Fruit fly (Drosophila melanogaster) whole organism, adult: ENCODE data around the gene Rsf1.

Source experiments
- CG33017 ChIP-seq: fragments of 200-800 bp; sonication (Bioruptor generic); optimal IDR thresholded peaks from 2 replicates; lab custom pipeline; 2018; ENCODE audit warnings: missing biosample characterization, mild to moderate bottlenecking, missing genetic modification characterization, moderate library complexity
- Clk ChIP-seq: fragments of 200-800 bp; sonication (Bioruptor generic); optimal IDR thresholded peaks from 2 replicates; lab custom pipeline; 2017; ENCODE audit warnings: missing biosample characterization, missing genetic modification characterization

DNA sequence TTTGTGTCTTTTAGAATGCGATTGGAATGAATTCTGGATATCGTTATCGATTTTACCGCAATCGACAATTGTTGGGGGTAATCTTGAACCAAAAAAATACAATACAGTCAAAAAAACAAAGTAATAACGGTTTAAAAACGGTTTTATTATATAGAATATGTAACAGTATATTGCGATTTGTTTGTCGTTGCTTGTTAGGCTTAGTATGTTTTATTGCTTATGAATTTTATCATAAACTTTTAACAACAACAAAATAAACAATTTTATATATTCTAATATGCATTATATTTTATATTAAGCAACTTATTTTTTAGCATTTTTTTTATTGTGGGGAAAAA lies 36.4 kb upstream of the Rsf1 start, which contains the start of gene CYLD:
- TF ChIP-seq CG33017, result peak; percentile 55
- no peak for TF ChIP-seq Clk (GFP tag; lab: Kevin White, UChicago)
